Worm (Caenorhabditis elegans) whole organism, L4 larva: ENCODE results near the gene gfat-1.

Experiments used
- D1046.2 ChIP-seq: fragments of 200-800 bp; sonication (Bioruptor generic); IDR thresholded peaks from 2 replicates; pipeline ENCODE4 v1.3.6; 2022; ENCODE audit warnings: missing genetic modification characterization, missing compliant biosample characterization
- F26F4.8 ChIP-seq: fragments of 200-800 bp; sonication (Bioruptor generic); conservative IDR thresholded peaks from 2 replicates; pipeline ENCODE4 v1.3.6; 2022; ENCODE audit warnings: missing genetic modification characterization, missing compliant biosample characterization
- T26A8.4 ChIP-seq: fragments of 200-800 bp; sonication (Bioruptor generic); IDR thresholded peaks from 2 replicates; pipeline ENCODE4 v1.3.6; 2022; ENCODE audit warnings: missing genetic modification characterization, missing compliant biosample characterization
- ZK337.2 ChIP-seq: fragments of 200-800 bp; sonication (Bioruptor generic); IDR thresholded peaks from 2 replicates; pipeline ENCODE4 v1.3.6; 2022; ENCODE audit warnings: missing genetic modification reagents, missing genetic modification characterization, missing compliant biosample characterization
- ZK546.5 ChIP-seq, 2 experiments: sonication (generic microtip); optimal IDR thresholded peaks; 2 replicates each; lab custom pipeline; 2017; ENCODE audit warnings: missing biosample characterization in 2 of 2, missing genetic modification characterization in 2 of 2
- aha-1 ChIP-seq: fragments of 150-350 bp; peaks from one replicate; lab custom pipeline; 2014; ENCODE audit warnings: missing biosample characterization, missing genetic modification characterization
- aly-2 ChIP-seq: sonication (generic microtip); optimal IDR thresholded peaks from 2 replicates; lab custom pipeline; 2018; ENCODE audit warnings: missing biosample characterization, missing genetic modification characterization
- attf-4 ChIP-seq: sonication (generic microtip); optimal IDR thresholded peaks from 3 replicates; lab custom pipeline; 2017; ENCODE audit warnings: missing biosample characterization, missing genetic modification characterization
- ces-1 ChIP-seq: fragments of 150-350 bp; sonication (generic microtip); optimal IDR thresholded peaks from 4 replicates; lab custom pipeline; 2014; ENCODE audit warnings: missing biosample characterization, missing genetic modification reagents, missing genetic modification characterization
- cey-2 ChIP-seq: sonication (generic microtip); optimal IDR thresholded peaks from 3 replicates; lab custom pipeline; 2017; ENCODE audit warnings: missing genetic modification characterization, mild to moderate bottlenecking, missing compliant biosample characterization, antibody characterized with exemption, borderline replicate concordance; ENCODE audit not compliant: insufficient read depth
- daf-16 ChIP-seq, 3 experiments: sonication (generic microtip); optimal IDR thresholded peaks; 2 replicates each; lab custom pipeline; 2016 to 2017; ENCODE audit warnings: missing genetic modification characterization in 3 of 3, missing genetic modification reagents in 3 of 3, mild to moderate bottlenecking in 2 of 3, missing compliant biosample characterization in 2 of 3, missing biosample characterization in 1 of 3, moderate library complexity in 1 of 3
- dmd-6 ChIP-seq: fragments of 200-800 bp; sonication (Bioruptor generic); IDR thresholded peaks from 2 replicates; pipeline ENCODE4 v1.3.6; 2022; ENCODE audit warnings: missing genetic modification reagents, missing genetic modification characterization, missing compliant biosample characterization
- dmd-8 ChIP-seq: fragments of 200-800 bp; sonication (Bioruptor generic); IDR thresholded peaks from 2 replicates; pipeline ENCODE4 v1.3.6; 2022; ENCODE audit warnings: missing genetic modification characterization, missing compliant biosample characterization
- dmd-9 ChIP-seq: fragments of 200-800 bp; sonication (Bioruptor generic); IDR thresholded peaks from 2 replicates; pipeline ENCODE4 v1.3.6; 2022; ENCODE audit warnings: missing genetic modification reagents, missing genetic modification characterization, missing compliant biosample characterization
- dve-1 ChIP-seq: sonication (generic microtip); optimal IDR thresholded peaks from 2 replicates; lab custom pipeline; 2017; ENCODE audit warnings: antibody characterized with exemption, mild to moderate bottlenecking, missing genetic modification characterization, missing compliant biosample characterization; ENCODE audit not compliant: insufficient read depth
- egl-43 ChIP-seq: fragments of 200-800 bp; sonication (Bioruptor generic); IDR thresholded peaks from 2 replicates; pipeline ENCODE4 v1.3.6; 2022; ENCODE audit warnings: missing genetic modification reagents, missing genetic modification characterization, missing compliant biosample characterization
- fkh-10 ChIP-seq: fragments of 150-350 bp; optimal IDR thresholded peaks from 2 replicates; lab custom pipeline; 2014; ENCODE audit warnings: missing biosample characterization, missing genetic modification reagents, missing genetic modification characterization
- hif-1 ChIP-seq, 2 experiments: sonication (generic microtip); optimal IDR thresholded peaks; 2 replicates each; lab custom pipeline; 2016 to 2017; ENCODE audit warnings: missing compliant biosample characterization in 2 of 2, missing genetic modification characterization in 2 of 2, missing genetic modification reagents in 2 of 2, missing genotype in 2 of 2, mild to moderate bottlenecking in 1 of 2
- hlh-11 ChIP-seq: fragments of 200-800 bp; sonication (Bioruptor generic); optimal IDR thresholded peaks from 2 replicates; lab custom pipeline; 2018; ENCODE audit warnings: mild to moderate bottlenecking, missing genetic modification characterization, missing compliant biosample characterization
- hlh-30 ChIP-seq: sonication (generic microtip); optimal IDR thresholded peaks from 2 replicates; lab custom pipeline; 2017; ENCODE audit warnings: antibody characterized with exemption, mild to moderate bottlenecking, missing genetic modification characterization, missing compliant biosample characterization; ENCODE audit not compliant: insufficient read depth
- hmg-1.1 ChIP-seq: fragments of 200-800 bp; sonication (Bioruptor generic); IDR thresholded peaks from 2 replicates; pipeline ENCODE4 v1.3.6; 2022; ENCODE audit warnings: missing genetic modification reagents, missing genetic modification characterization, missing compliant biosample characterization
- lim-7 ChIP-seq: fragments of 200-800 bp; sonication (Bioruptor generic); IDR thresholded peaks from 2 replicates; pipeline ENCODE4 v1.3.6; 2022; ENCODE audit warnings: missing genetic modification characterization, missing compliant biosample characterization
- lir-3 ChIP-seq: sonication (generic microtip); optimal IDR thresholded peaks from 2 replicates; lab custom pipeline; 2016; ENCODE audit warnings: mild to moderate bottlenecking, missing genetic modification characterization, missing compliant biosample characterization
- lsy-2 ChIP-seq, 2 experiments: fragments of 150-350 bp in 1 of 2; sonication (generic microtip) in 1 of 2; optimal IDR thresholded peaks; 2 replicates each; lab custom pipeline; 2014 to 2017; ENCODE audit warnings: missing biosample characterization in 2 of 2, missing genetic modification characterization in 2 of 2
- mdl-1 ChIP-seq, 2 experiments: fragments of 150-350 bp in 1 of 2; sonication (generic microtip) in 1 of 2; optimal IDR thresholded peaks; 2 replicates each; lab custom pipeline; 2014 to 2017; ENCODE audit warnings: missing biosample characterization in 2 of 2, missing genetic modification characterization in 2 of 2
- mes-2 ChIP-seq: sonication (generic microtip); optimal IDR thresholded peaks from 2 replicates; lab custom pipeline; 2016; ENCODE audit warnings: missing genotype, mild to moderate bottlenecking, missing genetic modification characterization, missing compliant biosample characterization; ENCODE audit not compliant: poor library complexity, severe bottlenecking
- nhr-111 ChIP-seq: fragments of 200-800 bp; sonication (Bioruptor generic); optimal IDR thresholded peaks from 2 replicates; lab custom pipeline; 2018; ENCODE audit warnings: mild to moderate bottlenecking, missing genetic modification characterization, missing compliant biosample characterization
- nhr-25 ChIP-seq: sonication (generic microtip); optimal IDR thresholded peaks from 2 replicates; lab custom pipeline; 2017; ENCODE audit warnings: missing genetic modification characterization, mild to moderate bottlenecking, missing compliant biosample characterization, antibody characterized with exemption, moderate library complexity, borderline replicate concordance; ENCODE audit not compliant: insufficient read depth
- nhr-42 ChIP-seq: fragments of 200-800 bp; sonication (Bioruptor generic); IDR thresholded peaks from 2 replicates; pipeline ENCODE4 v1.3.6; 2022; ENCODE audit warnings: missing genetic modification characterization, missing compliant biosample characterization
- rbr-2 ChIP-seq: sonication (generic microtip); optimal IDR thresholded peaks from 2 replicates; lab custom pipeline; 2016; ENCODE audit warnings: missing genotype, missing genetic modification characterization, missing compliant biosample characterization
- unc-62 ChIP-seq, 3 experiments: fragments of 150-350 bp in 1 of 3; sonication (generic microtip); optimal IDR thresholded peaks in 2 of 3; peaks in 1 of 3; 1 replicate in 1 of 3; 2 replicates in 2 of 3; lab custom pipeline; 2014 to 2017; ENCODE audit warnings: missing biosample characterization in 3 of 3, missing genetic modification characterization in 3 of 3, missing genetic modification reagents in 3 of 3, missing genotype in 1 of 3

Gene gfat-1

ce11 chrII:11629957-11630356 lies 34.7 kb upstream of the gfat-1 start (continued):
- TF ChIP-seq nhr-111 (no peak), T26A8.4 (no peak; the same call in 1 of the 2 replicates)
- TF ChIP-seq, all 104 proteins: peak for 8

ce11 chrII:11627904-11628303 lies 32.7 kb upstream of the gfat-1 start:
- TF ChIP-seq nhr-42: no peak
- peak in 1 of 2 experiments; percentile 91 for TF ChIP-seq unc-62 (GFP tag; optimal IDR thresholded peaks at IDR 0.05 in 1 of 2; lab: Kevin White, UChicago)
- TF ChIP-seq unc-62 (tag; optimal IDR thresholded peaks at IDR 0.05; lab: Kevin White, UChicago): no peak

ce11 chrII:11622605-11623004 lies 27.4 kb upstream of the gfat-1 start:
- peak in 1 of 2 experiments; percentile 91 for TF ChIP-seq unc-62 (GFP tag; optimal IDR thresholded peaks at IDR 0.05 in 1 of 2; lab: Kevin White, UChicago)
- no peak for TF ChIP-seq unc-62 (tag; optimal IDR thresholded peaks at IDR 0.05; lab: Kevin White, UChicago)
- TF ChIP-seq F26F4.8 (GFP tag; lab: Robert Waterston, UW): 0 out of 2 replicates have a peak, but pooled peaks have one; percentile 24
- TF ChIP-seq lir-3: no peak

- TF ChIP-seq aha-1 (peak; percentile 26), egl-43 (GFP tag; lab: Robert Waterston, UW) (0 out of 2 replicates have a peak, but pooled peaks have one; percentile 12), hlh-30 (tag; lab: Kevin White, UChicago) (peak; percentile 46), ZK337.2 (GFP tag; lab: Robert Waterston, UW) (no peak), cey-2 (tag; lab: Kevin White, UChicago) (no peak), D1046.2 (GFP tag; lab: Robert Waterston, UW) (no peak), mdl-1 (tag; optimal IDR thresholded peaks at IDR 0.05; lab: Kevin White, UChicago) (peak in 1 of 2 experiments; percentile 55), dmd-9 (no peak), hlh-11 (tag; lab: Kevin White, UChicago) (peak; percentile 7), unc-62 (GFP tag; optimal IDR thresholded peaks at IDR 0.05 in 1 of 2; lab: Kevin White, UChicago) (no peak), unc-62 (tag; optimal IDR thresholded peaks at IDR 0.05; lab: Kevin White, UChicago) (no peak), dmd-6 (GFP tag; lab: Robert Waterston, UW) (no peak), fkh-10 (GFP tag; lab: Kevin White, UChicago) (peak; percentile 14), attf-4 (no peak), rbr-2 (peak; percentile 43), hmg-1.1 (GFP tag; lab: Robert Waterston, UW) (peak; percentile 51), ces-1 (GFP tag; lab: Kevin White, UChicago) (peak; percentile 27), ZK546.5 (tag; optimal IDR thresholded peaks at IDR 0.05; lab: Kevin White, UChicago) (no peak), mes-2 (tag; lab: Kevin White, UChicago) (peak; percentile 7), aly-2 (no peak), lsy-2 (tag; optimal IDR thresholded peaks at IDR 0.05; lab: Kevin White, UChicago) (peak in 1 of 2 experiments; percentile 37), lim-7 (GFP tag; lab: Robert Waterston, UW) (no peak), daf-16 (GFP tag; optimal IDR thresholded peaks at IDR 0.05; lab: Kevin White, UChicago) (peak in 1 of 2 experiments; percentile 11), daf-16 (tag; optimal IDR thresholded peaks at IDR 0.05; lab: Kevin White, UChicago) (no peak), nhr-25 (tag; lab: Kevin White, UChicago) (no peak), dmd-8 (GFP tag; lab: Robert Waterston, UW) (no peak), dve-1 (tag; lab: Kevin White, UChicago) (peak; percentile 19), hif-1 (tag; optimal IDR thresholded peaks at IDR 0.05; lab: Kevin White, UChicago) (peak in 1 of 2 experiments; percentile 18)
Measured at ce11 chrII:11621576-11621975, 26.4 kb upstream of the gfat-1 start.
